Fruit fly (Drosophila melanogaster) whole organism, embryonic: ENCODE measurements around the gene Ufd4.

Experiments used
- CG17385 ChIP-seq: fragments of 200-800 bp; sonication (Bioruptor generic); optimal IDR thresholded peaks from 3 replicates; lab custom pipeline; 2018; ENCODE audit warnings: missing biosample characterization, mild to moderate bottlenecking, missing genetic modification characterization
- disco-r ChIP-seq: fragments of 200-800 bp; sonication (Bioruptor generic); optimal IDR thresholded peaks from 2 replicates; lab custom pipeline; 2016; ENCODE audit warnings: missing biosample characterization, missing genetic modification characterization

dm6 chr2L:10259960-10260749 lies 32.0 kb downstream of the Ufd4 start:
- TF ChIP-seq CG17385 (GFP tag; lab: Kevin White, UChicago) (no peak), disco-r (GFP tag; lab: Kevin White, UChicago) (no peak)
